ENCODE assay signal across 2 fruit fly cellular contexts in genomic region chrX:3780884-3781283, dm6.
A peak's percentile ranks its signal among the peaks of the same experiment; 100 is the strongest.
TF ChIP-seq lines count a peak whose summit lies in the region.

No protein-coding gene starts in this region.

TF ChIP-seq in whole organism, embryonic, 481 proteins besides CTCF, POLR2A, EP300 and RAD21 (continued from another document and continues in another):
- peak; percentile 10 for TF ChIP-seq Dad (GFP tag; optimal IDR thresholded peaks at IDR 0.05; lab: Kevin White, UChicago)
- TF ChIP-seq amos (GFP tag; IDR thresholded peaks at IDR 0.05; lab: Robert Waterston, UW; ENCODE audit: partially characterized antibody): peak; percentile 22; the same call in 1 of the 2 replicates
- TF ChIP-seq CG1233 (GFP tag; optimal IDR thresholded peaks at IDR 0.05; lab: Kevin White, UChicago): no peak
- no peak for TF ChIP-seq Kr (GFP tag; optimal IDR thresholded peaks at IDR 0.05; lab: Kevin White, UChicago)
- no peak for TF ChIP-seq pan (optimal IDR thresholded peaks at IDR 0.05; lab: Kevin White, UChicago)
- TF ChIP-seq pan (GFP tag; optimal IDR thresholded peaks at IDR 0.05 in 1 of 2, IDR thresholded peaks at IDR 0.05 in 1 of 2): no peak
- no peak for TF ChIP-seq hth (optimal IDR thresholded peaks at IDR 0.05; lab: Kevin White, UChicago)
- no peak for TF ChIP-seq Jarid2 (GFP tag; optimal IDR thresholded peaks at IDR 0.05; lab: Kevin White, UChicago)
- TF ChIP-seq Ets65A (GFP tag; lab: Kevin White, UChicago): peak; percentile 62
- no peak for TF ChIP-seq CG18011 (GFP tag; optimal IDR thresholded peaks at IDR 0.05; lab: Kevin White, UChicago)
- peak; percentile 27 for TF ChIP-seq CG13296 (GFP tag; optimal IDR thresholded peaks at IDR 0.05; lab: Kevin White, UChicago)
- TF ChIP-seq CG10366 (GFP tag; IDR thresholded peaks at IDR 0.05; lab: Robert Waterston, UW): no peak
- TF ChIP-seq Antp (GFP tag; optimal IDR thresholded peaks at IDR 0.05; lab: Kevin White, UChicago): peak; percentile 5
- TF ChIP-seq CG7963 (GFP tag; IDR thresholded peaks at IDR 0.05; lab: Robert Waterston, UW; ENCODE audit: partially characterized antibody): no peak
- peak; percentile 0 for TF ChIP-seq Mad (GFP tag; optimal IDR thresholded peaks at IDR 0.05; lab: Kevin White, UChicago)
- TF ChIP-seq BEAF-32 (GFP tag; optimal IDR thresholded peaks at IDR 0.05; lab: Kevin White, UChicago): peak; percentile 34
- no peak for TF ChIP-seq Ada2b (GFP tag; IDR thresholded peaks at IDR 0.05; lab: Robert Waterston, UW)
- TF ChIP-seq CG17359 (tag; optimal IDR thresholded peaks at IDR 0.05; lab: Kevin White, UChicago): peak; percentile 9
- peak; percentile 94 for TF ChIP-seq CG15479 (GFP tag; optimal IDR thresholded peaks at IDR 0.05; lab: Kevin White, UChicago)
- TF ChIP-seq schlank (tag; optimal IDR thresholded peaks at IDR 0.05; lab: Kevin White, UChicago): no peak
- TF ChIP-seq cg (GFP tag; optimal IDR thresholded peaks at IDR 0.05; lab: Kevin White, UChicago): peak; percentile 81
- TF ChIP-seq ERR (GFP tag; optimal IDR thresholded peaks at IDR 0.05; lab: Kevin White, UChicago): no peak
- peak; percentile 36 for TF ChIP-seq CG17186 (GFP tag; optimal IDR thresholded peaks at IDR 0.05; lab: Kevin White, UChicago)
- no peak for TF ChIP-seq Ssrp (tag; optimal IDR thresholded peaks at IDR 0.05; lab: Kevin White, UChicago)
- peak; percentile 46 for TF ChIP-seq nmo (GFP tag; optimal IDR thresholded peaks at IDR 0.05; lab: Kevin White, UChicago)
- TF ChIP-seq CG32772 (GFP tag; IDR thresholded peaks at IDR 0.05; lab: Robert Waterston, UW): no peak
- TF ChIP-seq Drgx (GFP tag; IDR thresholded peaks at IDR 0.05; lab: Robert Waterston, UW): peak; percentile 44
- TF ChIP-seq chn (GFP tag; optimal IDR thresholded peaks at IDR 0.05; lab: Kevin White, UChicago): peak; percentile 47
- TF ChIP-seq CG9797 (GFP tag; optimal IDR thresholded peaks at IDR 0.05; lab: Kevin White, UChicago): no peak
- TF ChIP-seq Myb (GFP tag; optimal IDR thresholded peaks at IDR 0.05; lab: Kevin White, UChicago): peak; percentile 25
- no peak for TF ChIP-seq peb (GFP tag; IDR thresholded peaks at IDR 0.05; lab: Robert Waterston, UW)
- no peak for TF ChIP-seq Gsc (GFP tag; IDR thresholded peaks at IDR 0.05; lab: Robert Waterston, UW)
- no peak for TF ChIP-seq CG14050 (GFP tag; IDR thresholded peaks at IDR 0.05; lab: Robert Waterston, UW)
- peak; percentile 15 for TF ChIP-seq NC2β (GFP tag; optimal IDR thresholded peaks at IDR 0.05; lab: Kevin White, UChicago)
- TF ChIP-seq bbx (GFP tag; IDR thresholded peaks at IDR 0.05; lab: Robert Waterston, UW; ENCODE audit: partially characterized antibody): peak; percentile 66
- TF ChIP-seq sob (GFP tag; IDR thresholded peaks at IDR 0.05; lab: Robert Waterston, UW): peak; percentile 15; the same call in 1 of the 2 replicates
- TF ChIP-seq CG9437 (GFP tag; optimal IDR thresholded peaks at IDR 0.05; lab: Kevin White, UChicago): no peak
- no peak for TF ChIP-seq CG14965 (GFP tag; optimal IDR thresholded peaks at IDR 0.05; lab: Kevin White, UChicago; ENCODE audit: borderline replicate concordance)
- peak; percentile 60 for TF ChIP-seq Ets97D (GFP tag; optimal IDR thresholded peaks at IDR 0.05; lab: Kevin White, UChicago)
- peak; percentile 24; the same call in 1 of the 2 replicates for TF ChIP-seq MBD-R2 (GFP tag; IDR thresholded peaks at IDR 0.05; lab: Robert Waterston, UW)
- TF ChIP-seq Atf3 (GFP tag; optimal IDR thresholded peaks at IDR 0.05; lab: Kevin White, UChicago): no peak
- no peak for TF ChIP-seq Dip3 (GFP tag; optimal IDR thresholded peaks at IDR 0.05; lab: Kevin White, UChicago)
- no peak for TF ChIP-seq Awh (GFP tag; IDR thresholded peaks at IDR 0.05; lab: Robert Waterston, UW)
- TF ChIP-seq gfzf (GFP tag; optimal IDR thresholded peaks at IDR 0.05; lab: Kevin White, UChicago): peak; percentile 17
- peak; percentile 2 for TF ChIP-seq CG2116 (GFP tag; optimal IDR thresholded peaks at IDR 0.05; lab: Kevin White, UChicago)
- peak; percentile 50 for TF ChIP-seq lbe (GFP tag; optimal IDR thresholded peaks at IDR 0.05; lab: Kevin White, UChicago)
- no peak for TF ChIP-seq CG10209 (GFP tag; optimal IDR thresholded peaks at IDR 0.05; lab: Kevin White, UChicago)
- TF ChIP-seq vfl (GFP tag; optimal IDR thresholded peaks at IDR 0.05; lab: Kevin White, UChicago): peak; percentile 55
- peak; percentile 28 for TF ChIP-seq Nf-YC (tag; optimal IDR thresholded peaks at IDR 0.05; lab: Kevin White, UChicago)
- TF ChIP-seq CG6813 (GFP tag; optimal IDR thresholded peaks at IDR 0.05; lab: Kevin White, UChicago): peak; percentile 60
- peak; percentile 45; the same call in 1 of the 2 replicates for TF ChIP-seq chm (GFP tag; IDR thresholded peaks at IDR 0.05; lab: Robert Waterston, UW)
- TF ChIP-seq CoRest (tag; optimal IDR thresholded peaks at IDR 0.05; lab: Kevin White, UChicago): no peak
- no peak for TF ChIP-seq CG6765 (GFP tag; optimal IDR thresholded peaks at IDR 0.05; lab: Kevin White, UChicago)
- TF ChIP-seq gce (GFP tag; IDR thresholded peaks at IDR 0.05; lab: Robert Waterston, UW): no peak
- no peak for TF ChIP-seq Dip2 (GFP tag; IDR thresholded peaks at IDR 0.05; lab: Robert Waterston, UW)
- peak; percentile 22 for TF ChIP-seq mam (GFP tag; optimal IDR thresholded peaks at IDR 0.05; lab: Kevin White, UChicago)
- no peak for TF ChIP-seq esg (GFP tag; conservative IDR thresholded peaks at IDR 0.05; lab: Robert Waterston, UW)
- TF ChIP-seq CG34422 (GFP tag; IDR thresholded peaks at IDR 0.05; lab: Robert Waterston, UW): peak; percentile 79; the same call in 1 of the 3 replicates
- TF ChIP-seq corto (GFP tag; optimal IDR thresholded peaks at IDR 0.05; lab: Kevin White, UChicago): no peak
- TF ChIP-seq CG1832 (GFP tag; optimal IDR thresholded peaks at IDR 0.05; lab: Kevin White, UChicago): peak; percentile 93
- TF ChIP-seq Dref (GFP tag; IDR thresholded peaks at IDR 0.05; lab: Robert Waterston, UW): no peak
- peak; percentile 24 for TF ChIP-seq CG14710 (tag; optimal IDR thresholded peaks at IDR 0.05; lab: Kevin White, UChicago)
- TF ChIP-seq CG9876 (GFP tag; optimal IDR thresholded peaks at IDR 0.05; lab: Kevin White, UChicago): no peak
- TF ChIP-seq eyg (GFP tag; optimal IDR thresholded peaks at IDR 0.05; lab: Kevin White, UChicago): no peak
- TF ChIP-seq gem (tag; optimal IDR thresholded peaks at IDR 0.05; lab: Kevin White, UChicago): no peak
- TF ChIP-seq Pdp1 (GFP tag; optimal IDR thresholded peaks at IDR 0.05; lab: Kevin White, UChicago): peak in 1 of 2 experiments; percentile 30
- peak; percentile 42 for TF ChIP-seq jumu (GFP tag; optimal IDR thresholded peaks at IDR 0.05; lab: Kevin White, UChicago)

TF ChIP-seq in whole organism, prepupa, 60 proteins besides CTCF, POLR2A, EP300 and RAD21 (continued from another document):
- TF ChIP-seq Ets21C (GFP tag; optimal IDR thresholded peaks at IDR 0.05; lab: Kevin White, UChicago) (no peak), achi (GFP tag; optimal IDR thresholded peaks at IDR 0.05; lab: Kevin White, UChicago) (no peak), CG10669 (GFP tag; optimal IDR thresholded peaks at IDR 0.05; lab: Kevin White, UChicago) (no peak), CG34406 (GFP tag; optimal IDR thresholded peaks at IDR 0.05; lab: Kevin White, UChicago) (no peak), CG9139 (GFP tag; optimal IDR thresholded peaks at IDR 0.05; lab: Kevin White, UChicago) (no peak), Eip75B (GFP tag; optimal IDR thresholded peaks at IDR 0.05; lab: Kevin White, UChicago) (peak; percentile 16), topi (GFP tag; optimal IDR thresholded peaks at IDR 0.05; lab: Kevin White, UChicago) (peak; percentile 2)
